Worm (Caenorhabditis elegans): ENCODE results near the gene nas-31.

DNA sequence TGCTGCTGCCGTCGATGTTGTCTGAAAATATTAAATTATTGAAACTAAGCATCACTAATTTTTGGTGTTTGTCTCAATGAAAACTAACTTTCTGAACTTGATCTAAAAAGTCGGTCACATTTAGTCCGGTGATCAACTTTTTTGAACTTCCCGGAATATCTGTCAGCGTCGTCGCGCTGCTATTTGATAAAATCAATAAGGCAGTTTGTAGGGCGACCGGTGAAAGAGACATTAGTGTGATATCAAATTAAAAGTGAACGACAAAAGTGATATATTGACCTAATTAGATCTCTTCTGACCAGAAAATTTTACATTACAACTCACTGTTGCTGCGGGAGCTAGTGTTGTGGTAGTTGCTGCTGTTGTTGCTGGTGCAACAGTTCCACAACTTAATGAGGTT lies 49.3 kb upstream of the nas-31 start:
- peak in 1 of 6 experiments; percentile 10 for TF ChIP-seq elt-3 (tag; optimal IDR thresholded peaks at IDR 0.05)
- TF ChIP-seq lin-13 (GFP tag; optimal IDR thresholded peaks at IDR 0.05) = no peak
- TF ChIP-seq ceh-82 (tag; optimal IDR thresholded peaks at IDR 0.05) = no peak
- no peak for TF ChIP-seq fkh-10 (GFP tag; optimal IDR thresholded peaks at IDR 0.05)
- TF ChIP-seq sox-4 (tag; optimal IDR thresholded peaks at IDR 0.05) = no peak
- no peak for TF ChIP-seq lsy-2 (tag; optimal IDR thresholded peaks at IDR 0.05)
- TF ChIP-seq efl-1 (optimal IDR thresholded peaks at IDR 0.05) = no peak
- TF ChIP-seq efl-1 (GFP tag; optimal IDR thresholded peaks at IDR 0.05 in 1 of 2) = no peak
- TF ChIP-seq fos-1 (tag; optimal IDR thresholded peaks at IDR 0.05) = no peak
- TF ChIP-seq ztf-11 (tag; optimal IDR thresholded peaks at IDR 0.05) = no peak
- no peak for TF ChIP-seq lin-35 (GFP tag; optimal IDR thresholded peaks at IDR 0.05)

Data from whole organism, L1 larva.